Worm (Caenorhabditis elegans) whole organism, L1 larva: Measurements from ENCODE around the gene C53C7.3.

Experiments
- C04F5.9 ChIP-seq: sonication (generic microtip); optimal IDR thresholded peaks from 2 replicates; lab custom pipeline; 2016; ENCODE audit warnings: missing genetic modification characterization, missing compliant biosample characterization
- C16A3.4 ChIP-seq: fragments of 150-350 bp; optimal IDR thresholded peaks from 2 replicates; lab custom pipeline; 2014; ENCODE audit warnings: missing biosample characterization, missing genetic modification characterization
- alr-1 ChIP-seq: fragments of 200-800 bp; sonication (Bioruptor generic); optimal IDR thresholded peaks from 2 replicates; lab custom pipeline; 2018; ENCODE audit warnings: borderline replicate concordance, mild to moderate bottlenecking, missing genetic modification characterization, missing compliant biosample characterization
- blmp-1 ChIP-seq: fragments of 150-350 bp; optimal IDR thresholded peaks from 2 replicates; lab custom pipeline; 2014; ENCODE audit warnings: missing biosample characterization, missing genetic modification characterization
- ceh-63 ChIP-seq: fragments of 200-800 bp; sonication (Bioruptor generic); optimal IDR thresholded peaks from 2 replicates; lab custom pipeline; 2018; ENCODE audit warnings: mild to moderate bottlenecking, missing genetic modification characterization, missing compliant biosample characterization
- ceh-8 ChIP-seq: fragments of 200-800 bp; sonication (Bioruptor generic); optimal IDR thresholded peaks from 2 replicates; lab custom pipeline; 2018; ENCODE audit warnings: mild to moderate bottlenecking, missing genetic modification characterization, moderate library complexity, missing compliant biosample characterization
- ceh-82 ChIP-seq, 3 experiments: fragments of 150-350 bp in 1 of 3; sonication (generic microtip) in 2 of 3; optimal IDR thresholded peaks; 2 replicates each; lab custom pipeline; 2014 to 2017; ENCODE audit warnings: missing biosample characterization in 3 of 3, missing genetic modification characterization in 3 of 3
- ceh-90 ChIP-seq: sonication (generic microtip); optimal IDR thresholded peaks from 2 replicates; lab custom pipeline; 2016; ENCODE audit warnings: missing genetic modification characterization, missing compliant biosample characterization
- dsc-1 ChIP-seq: sonication (generic microtip); optimal IDR thresholded peaks from 2 replicates; lab custom pipeline; 2016; ENCODE audit warnings: mild to moderate bottlenecking, missing genetic modification characterization, missing compliant biosample characterization
- efl-1 ChIP-seq, 4 experiments: fragments of 150-350 bp; optimal IDR thresholded peaks in 3 of 4; peaks in 1 of 4; 1 replicate in 1 of 4; 2 replicates in 3 of 4; lab custom pipeline; 2014; ENCODE audit warnings: missing biosample characterization in 2 of 4, missing genetic modification characterization in 2 of 4, missing genetic modification reagents in 2 of 4
- egl-13 ChIP-seq: sonication (generic microtip); optimal IDR thresholded peaks from 2 replicates; lab custom pipeline; 2016; ENCODE audit warnings: missing genotype, missing genetic modification reagents, missing genetic modification characterization, missing compliant biosample characterization
- egl-27 ChIP-seq, 2 experiments: fragments of 150-350 bp in 1 of 2; sonication (generic microtip); optimal IDR thresholded peaks; 3 replicates each; lab custom pipeline; 2017 to 2018; ENCODE audit warnings: missing biosample characterization in 2 of 2, missing genetic modification characterization in 2 of 2, missing genetic modification reagents in 2 of 2
- elt-2 ChIP-seq: sonication (generic microtip); optimal IDR thresholded peaks from 2 replicates; lab custom pipeline; 2016; ENCODE audit warnings: missing genetic modification characterization, mild to moderate bottlenecking, inconsistent platforms, missing compliant biosample characterization, missing genetic modification reagents
- elt-3 ChIP-seq, 6 experiments: fragments of 150-350 bp in 1 of 6; sonication (generic microtip); optimal IDR thresholded peaks; 2 replicates each; lab custom pipeline; 2017 to 2018; ENCODE audit warnings: missing biosample characterization in 6 of 6, missing genetic modification characterization in 6 of 6, inconsistent platforms in 1 of 6
- fos-1 ChIP-seq: fragments of 150-350 bp; optimal IDR thresholded peaks from 2 replicates; lab custom pipeline; 2014; ENCODE audit warnings: missing biosample characterization, missing genetic modification characterization
- grh-1 ChIP-seq: fragments of 200-800 bp; sonication (Bioruptor generic); IDR thresholded peaks from 2 replicates; pipeline ENCODE4 v1.3.6; 2022; ENCODE audit warnings: missing genetic modification reagents, missing genetic modification characterization, missing compliant biosample characterization
- hpl-2 ChIP-seq: fragments of 150-350 bp; optimal IDR thresholded peaks from 2 replicates; lab custom pipeline; 2014; ENCODE audit warnings: missing biosample characterization, missing genetic modification reagents, missing genetic modification characterization
- irx-1 ChIP-seq: sonication (generic microtip); optimal IDR thresholded peaks from 2 replicates; lab custom pipeline; 2016; ENCODE audit warnings: missing genetic modification characterization, missing compliant biosample characterization
- lin-13 ChIP-seq: fragments of 150-350 bp; optimal IDR thresholded peaks from 2 replicates; lab custom pipeline; 2014; ENCODE audit warnings: missing biosample characterization, missing genetic modification reagents, missing genetic modification characterization
- lin-14 ChIP-seq: fragments of 200-800 bp; sonication (Bioruptor generic); optimal IDR thresholded peaks from 2 replicates; lab custom pipeline; 2018; ENCODE audit warnings: mild to moderate bottlenecking, missing genetic modification characterization, moderate library complexity, missing compliant biosample characterization
- lin-39 ChIP-seq: fragments of 150-350 bp; optimal IDR thresholded peaks from 2 replicates; lab custom pipeline; 2014; ENCODE audit warnings: missing biosample characterization, missing genetic modification reagents, missing genetic modification characterization
- lir-3 ChIP-seq: sonication (generic microtip); optimal IDR thresholded peaks from 2 replicates; lab custom pipeline; 2016; ENCODE audit warnings: mild to moderate bottlenecking, missing genetic modification characterization, moderate library complexity, missing compliant biosample characterization; ENCODE audit not compliant: poor library complexity
- mab-9 ChIP-seq: fragments of 200-800 bp; sonication (Bioruptor generic); IDR thresholded peaks from 2 replicates; pipeline ENCODE4 v1.3.6; 2022; ENCODE audit warnings: missing genetic modification reagents, missing genetic modification characterization, missing compliant biosample characterization
- mdl-1 ChIP-seq, 2 experiments: fragments of 150-350 bp; optimal IDR thresholded peaks; 2 replicates each; lab custom pipeline; 2014 to 2017; ENCODE audit warnings: missing biosample characterization in 2 of 2, missing genetic modification characterization in 2 of 2, inconsistent platforms in 1 of 2
- mef-2 ChIP-seq: fragments of 150-350 bp; optimal IDR thresholded peaks from 2 replicates; lab custom pipeline; 2014; ENCODE audit warnings: missing biosample characterization, missing genetic modification characterization
- mep-1 ChIP-seq: fragments of 150-350 bp; optimal IDR thresholded peaks from 2 replicates; lab custom pipeline; 2014; ENCODE audit warnings: missing biosample characterization, missing genetic modification characterization
- nhr-11 ChIP-seq: fragments of 150-350 bp; optimal IDR thresholded peaks from 2 replicates; lab custom pipeline; 2014; ENCODE audit warnings: missing biosample characterization, missing genetic modification characterization
- nhr-19 ChIP-seq: fragments of 200-800 bp; sonication (Bioruptor generic); conservative IDR thresholded peaks from 2 replicates; pipeline ENCODE4 v1.3.6; 2022; ENCODE audit warnings: missing genetic modification characterization, missing compliant biosample characterization
- nhr-20 ChIP-seq: sonication (generic microtip); optimal IDR thresholded peaks from 2 replicates; lab custom pipeline; 2016; ENCODE audit warnings: mild to moderate bottlenecking, missing genetic modification characterization, missing compliant biosample characterization
- nhr-237 ChIP-seq: fragments of 150-350 bp; optimal IDR thresholded peaks from 2 replicates; lab custom pipeline; 2014; ENCODE audit warnings: missing biosample characterization, missing genetic modification characterization
- nhr-28 ChIP-seq: fragments of 150-350 bp; optimal IDR thresholded peaks from 2 replicates; lab custom pipeline; 2014; ENCODE audit warnings: missing biosample characterization, missing genetic modification characterization
- nhr-77 ChIP-seq: fragments of 150-350 bp; optimal IDR thresholded peaks from 2 replicates; lab custom pipeline; 2014; ENCODE audit warnings: missing biosample characterization, missing genetic modification characterization
- nhr-84 ChIP-seq: sonication (generic microtip); optimal IDR thresholded peaks from 2 replicates; lab custom pipeline; 2017; ENCODE audit warnings: missing biosample characterization, missing genetic modification characterization
- nhr-85 ChIP-seq: sonication (generic microtip); peaks from one replicate; lab custom pipeline; 2016; ENCODE audit warnings: missing genetic modification characterization, inconsistent platforms, missing compliant biosample characterization
- nhr-90 ChIP-seq: sonication (generic microtip); optimal IDR thresholded peaks from 2 replicates; lab custom pipeline; 2016; ENCODE audit warnings: mild to moderate bottlenecking, missing genetic modification characterization, missing compliant biosample characterization; ENCODE audit not compliant: poor library complexity
- pax-3 ChIP-seq: fragments of 200-800 bp; sonication (Bioruptor generic); optimal IDR thresholded peaks from 2 replicates; lab custom pipeline; 2018; ENCODE audit warnings: mild to moderate bottlenecking, missing genetic modification characterization, moderate library complexity, missing compliant biosample characterization
- pqm-1 ChIP-seq: sonication (generic microtip); optimal IDR thresholded peaks from 3 replicates; lab custom pipeline; 2017; ENCODE audit warnings: missing biosample characterization, missing genetic modification characterization
- rnt-1 ChIP-seq: sonication (generic microtip); optimal IDR thresholded peaks from 2 replicates; lab custom pipeline; 2016; ENCODE audit warnings: mild to moderate bottlenecking, missing genetic modification characterization, moderate library complexity, missing compliant biosample characterization
- skn-1 ChIP-seq: fragments of 150-350 bp; optimal IDR thresholded peaks from 2 replicates; lab custom pipeline; 2014; ENCODE audit warnings: missing biosample characterization, missing genetic modification characterization
- snpc-4 ChIP-seq: fragments of 150-350 bp; optimal IDR thresholded peaks from 2 replicates; lab custom pipeline; 2014; ENCODE audit warnings: missing biosample characterization, missing genetic modification characterization
- snu-23 ChIP-seq: sonication (generic microtip); optimal IDR thresholded peaks from 2 replicates; lab custom pipeline; 2016; ENCODE audit warnings: missing genetic modification characterization, missing compliant biosample characterization
- sox-4 ChIP-seq: sonication (generic microtip); optimal IDR thresholded peaks from 2 replicates; lab custom pipeline; 2016; ENCODE audit warnings: missing genetic modification characterization, missing compliant biosample characterization
- sup-37 ChIP-seq: fragments of 200-800 bp; sonication (Bioruptor generic); optimal IDR thresholded peaks from 2 replicates; lab custom pipeline; 2018; ENCODE audit warnings: mild to moderate bottlenecking, missing genetic modification characterization, missing compliant biosample characterization
- swsn-7 ChIP-seq: sonication (generic microtip); optimal IDR thresholded peaks from 2 replicates; lab custom pipeline; 2016; ENCODE audit warnings: missing genetic modification characterization, missing compliant biosample characterization
- tbx-2 ChIP-seq: sonication (generic microtip); optimal IDR thresholded peaks from 2 replicates; lab custom pipeline; 2016; ENCODE audit warnings: missing genetic modification characterization, missing compliant biosample characterization
- unc-86 ChIP-seq: sonication (generic microtip); optimal IDR thresholded peaks from 2 replicates; lab custom pipeline; 2016; ENCODE audit warnings: missing genetic modification characterization, missing compliant biosample characterization
- unc-98 ChIP-seq: fragments of 200-800 bp; sonication (Bioruptor generic); IDR thresholded peaks from 2 replicates; pipeline ENCODE4 v1.3.6; 2022; ENCODE audit warnings: missing genetic modification characterization, missing compliant biosample characterization
- vab-15 ChIP-seq: sonication (generic microtip); optimal IDR thresholded peaks from 2 replicates; lab custom pipeline; 2017; ENCODE audit warnings: missing genotype, mild to moderate bottlenecking, missing genetic modification characterization, missing compliant biosample characterization
- xbp-1 ChIP-seq: sonication (generic microtip); optimal IDR thresholded peaks from 2 replicates; lab custom pipeline; 2016; ENCODE audit warnings: missing genetic modification characterization, missing compliant biosample characterization
- zag-1 ChIP-seq: fragments of 150-350 bp; optimal IDR thresholded peaks from 2 replicates; lab custom pipeline; 2014; ENCODE audit warnings: missing biosample characterization, missing genetic modification characterization
- zip-4 ChIP-seq: fragments of 200-800 bp; sonication (Bioruptor generic); optimal IDR thresholded peaks from 2 replicates; lab custom pipeline; 2018; ENCODE audit warnings: mild to moderate bottlenecking, missing genetic modification characterization, moderate library complexity, missing compliant biosample characterization

C53C7.3 gene

DNA sequence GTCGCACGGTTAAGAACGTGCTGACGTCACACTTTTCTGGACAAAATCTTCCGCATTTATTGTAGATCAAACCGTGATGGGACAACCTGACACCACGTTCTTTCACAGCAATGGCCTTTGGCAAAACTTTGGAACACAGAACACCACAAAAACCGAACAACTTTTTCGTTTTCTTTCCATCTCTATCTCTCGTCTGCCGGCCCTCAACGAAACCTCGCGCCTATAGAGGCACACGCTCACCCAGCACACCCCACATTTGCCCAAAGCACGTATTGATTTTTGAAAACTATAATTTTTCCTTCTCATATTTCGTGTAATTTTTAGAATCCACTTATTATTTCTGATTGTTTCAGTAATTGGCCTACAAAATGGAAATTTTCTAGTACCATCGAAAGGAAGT is 6.5 kb upstream of the C53C7.3 start:
- TF ChIP-seq mep-1 (tag; lab: Kevin White, UChicago) (no peak), dsc-1 (tag; lab: Kevin White, UChicago) (no peak), nhr-28 (tag; lab: Kevin White, UChicago) (no peak), blmp-1 (tag; lab: Kevin White, UChicago) (no peak), sup-37 (GFP tag; lab: Kevin White, UChicago) (no peak), vab-15 (no peak), alr-1 (no peak), nhr-19 (no peak), nhr-84 (tag; lab: Kevin White, UChicago) (no peak), pqm-1 (tag; lab: Kevin White, UChicago) (no peak), ceh-90 (no peak), C16A3.4 (tag; lab: Kevin White, UChicago) (no peak)

DNA sequence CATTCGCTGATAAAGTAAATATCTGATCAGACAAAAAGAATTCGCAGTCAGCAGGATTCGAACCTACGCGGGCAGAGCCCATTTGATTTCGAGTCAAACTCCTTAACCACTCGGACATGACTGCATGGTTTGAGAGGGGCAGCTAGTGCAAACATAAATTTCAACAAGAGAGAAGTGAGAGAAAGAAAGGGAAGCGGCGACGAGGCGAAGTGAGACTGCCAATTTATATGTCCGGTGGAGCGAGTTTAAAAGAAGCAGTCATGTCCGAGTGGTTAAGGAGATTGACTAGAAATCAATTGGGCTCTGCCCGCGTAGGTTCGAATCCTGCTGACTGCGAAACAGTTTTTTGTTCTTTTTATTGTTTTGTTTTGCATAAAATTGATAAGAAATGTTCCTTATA is 2.0 kb upstream of the C53C7.3 start:
- TF ChIP-seq egl-13 (tag; lab: Kevin White, UChicago) (peak; percentile 86), mdl-1 (tag; optimal IDR thresholded peaks at IDR 0.05; lab: Kevin White, UChicago) (peak in 1 of 2 experiments; percentile 81), xbp-1 (tag; lab: Kevin White, UChicago) (peak; percentile 84), mab-9 (GFP tag; lab: Robert Waterston, UW) (peak; percentile 87), C04F5.9 (tag; lab: Kevin White, UChicago) (peak; percentile 46), elt-2 (peak; percentile 81), C16A3.4 (tag; lab: Kevin White, UChicago) (peak; percentile 84), ceh-8 (GFP tag; lab: Kevin White, UChicago) (peak; percentile 96), egl-27 (tag; optimal IDR thresholded peaks at IDR 0.05; lab: Kevin White, UChicago) (peak in 1 of 2 experiments; percentile 21), unc-98 (GFP tag; lab: Robert Waterston, UW) (peak; percentile 46), tbx-2 (tag; lab: Kevin White, UChicago) (peak; percentile 90), zip-4 (GFP tag; lab: Kevin White, UChicago) (peak; percentile 76), unc-86 (tag; lab: Kevin White, UChicago) (peak; percentile 86), skn-1 (tag; lab: Kevin White, UChicago) (peak; percentile 56), snpc-4 (tag; lab: Kevin White, UChicago) (peak; percentile 56), efl-1 (optimal IDR thresholded peaks at IDR 0.05; lab: Kevin White, UChicago) (peak; percentile 49 to 55), efl-1 (GFP tag; optimal IDR thresholded peaks at IDR 0.05 in 1 of 2; lab: Kevin White, UChicago) (peak; percentile 18 to 95), nhr-20 (peak; percentile 94), mep-1 (tag; lab: Kevin White, UChicago) (peak; percentile 70), irx-1 (tag; lab: Kevin White, UChicago) (peak; percentile 86), blmp-1 (tag; lab: Kevin White, UChicago) (peak; percentile 42), hpl-2 (GFP tag; lab: Kevin White, UChicago) (peak; percentile 82), lir-3 (tag; lab: Kevin White, UChicago) (peak; percentile 71), snu-23 (GFP tag; lab: Kevin White, UChicago) (peak; percentile 96), zag-1 (peak; percentile 13), pax-3 (peak; percentile 70), lin-14 (GFP tag; lab: Kevin White, UChicago) (peak; percentile 88), nhr-85 (tag; lab: Kevin White, UChicago) (peak; percentile 83), nhr-11 (tag; lab: Kevin White, UChicago) (peak; percentile 62), rnt-1 (tag; lab: Kevin White, UChicago) (peak; percentile 82), mef-2 (peak; percentile 43), grh-1 (GFP tag; lab: Robert Waterston, UW) (peak; percentile 84), nhr-90 (tag; lab: Kevin White, UChicago) (peak; percentile 92), lin-13 (GFP tag; lab: Kevin White, UChicago) (peak; percentile 68), elt-3 (tag; optimal IDR thresholded peaks at IDR 0.05; lab: Kevin White, UChicago) (peak in 2 of 6 experiments; percentile 5 to 89), swsn-7 (tag; lab: Kevin White, UChicago) (peak; percentile 94), ceh-63 (GFP tag; lab: Kevin White, UChicago) (peak; percentile 67), fos-1 (tag; lab: Kevin White, UChicago) (peak; percentile 55), sox-4 (tag; lab: Kevin White, UChicago) (peak; percentile 77), nhr-237 (peak; percentile 12), lin-39 (tag; lab: Kevin White, UChicago) (peak; percentile 49), nhr-77 (peak; percentile 77), ceh-82 (tag; optimal IDR thresholded peaks at IDR 0.05; lab: Kevin White, UChicago) (peak; percentile 79 to 90 (median 86))
